Worm (Caenorhabditis elegans): ENCODE data around the gene rad-23.

rad-23 gene

DNA sequence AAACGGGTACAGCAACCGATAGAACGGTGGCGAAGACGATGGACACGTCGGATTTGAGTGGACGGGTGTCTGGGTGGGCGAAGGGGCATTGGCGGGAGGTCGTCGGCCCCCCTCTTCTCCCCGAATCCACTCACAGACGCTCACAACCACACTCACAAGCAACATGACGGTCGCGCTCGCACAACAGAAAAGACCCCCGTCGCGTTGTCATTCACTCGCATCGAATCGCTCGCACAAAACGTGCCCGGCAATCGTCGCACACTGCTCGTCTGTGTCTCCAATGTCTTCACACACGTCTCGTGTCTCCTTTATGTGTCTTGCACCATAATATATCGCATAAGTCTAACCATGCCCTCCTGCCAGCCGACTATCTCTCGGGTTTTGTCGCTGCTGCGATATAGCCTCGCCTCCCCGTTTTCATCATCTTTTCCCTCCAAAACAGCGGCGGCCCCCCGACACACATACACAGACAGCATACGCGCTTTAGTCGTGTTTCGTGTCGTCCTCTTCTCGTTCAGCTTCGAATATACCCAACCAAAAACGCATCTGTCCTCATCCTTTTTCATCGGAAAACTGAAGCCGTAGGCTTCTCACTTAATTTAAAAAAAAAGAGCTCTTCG, 18.4 kb downstream of the rad-23 start (continued):
- TF ChIP-seq dmd-9 (GFP tag; IDR thresholded peaks at IDR 0.05) (0 out of 2 replicates have a peak, but pooled peaks have one; percentile 57), lsy-2 (tag; optimal IDR thresholded peaks at IDR 0.05) (peak; percentile 84 to 87), tra-1 (GFP tag; IDR thresholded peaks at IDR 0.05) (0 out of 2 replicates have a peak, but pooled peaks have one; percentile 54), mxl-3 (GFP tag; optimal IDR thresholded peaks at IDR 0.05) (peak; percentile 93), lin-39 (tag; optimal IDR thresholded peaks at IDR 0.05) (no peak), egl-27 (tag; optimal IDR thresholded peaks at IDR 0.05) (no peak), nhr-10 (tag; optimal IDR thresholded peaks at IDR 0.05) (peak; percentile 34), attf-4 (tag; optimal IDR thresholded peaks at IDR 0.05) (no peak), nhr-41 (GFP tag; IDR thresholded peaks at IDR 0.05) (0 out of 2 replicates have a peak, but pooled peaks have one; percentile 25), ceh-20 (GFP tag; IDR thresholded peaks at IDR 0.05) (peak; percentile 84; the same call in 1 of the 2 replicates), egl-43 (GFP tag; IDR thresholded peaks at IDR 0.05) (peak; percentile 80), madf-9 (GFP tag; conservative IDR thresholded peaks at IDR 0.05) (no peak), R02D3.7 (tag; optimal IDR thresholded peaks at IDR 0.05) (no peak), nhr-77 (tag; optimal IDR thresholded peaks at IDR 0.05) (peak; percentile 46), pqm-1 (tag; optimal IDR thresholded peaks at IDR 0.05) (no peak), gei-8 (GFP tag; optimal IDR thresholded peaks at IDR 0.05) (peak; percentile 51), aly-2 (tag; optimal IDR thresholded peaks at IDR 0.05) (no peak), hif-1 (tag; optimal IDR thresholded peaks at IDR 0.05) (peak; percentile 22 to 90), daf-8 (GFP tag; IDR thresholded peaks at IDR 0.05) (no peak), unc-62 (GFP tag; optimal IDR thresholded peaks at IDR 0.05 in 1 of 2) (peak in 1 of 2 experiments; percentile 100), unc-62 (tag; optimal IDR thresholded peaks at IDR 0.05) (no peak), mep-1 (tag; optimal IDR thresholded peaks at IDR 0.05) (peak; percentile 93), F37D6.2 (tag; optimal IDR thresholded peaks at IDR 0.05) (peak; percentile 74), lin-15B (tag; optimal IDR thresholded peaks at IDR 0.05) (no peak), ZK337.2 (GFP tag; IDR thresholded peaks at IDR 0.05) (no peak), F10B5.3 (tag; optimal IDR thresholded peaks at IDR 0.05) (peak; percentile 44), unc-39 (tag; optimal IDR thresholded peaks at IDR 0.05) (peak; percentile 6), ceh-62 (tag; optimal IDR thresholded peaks at IDR 0.05) (no peak), lin-13 (GFP tag; optimal IDR thresholded peaks at IDR 0.05) (peak; percentile 66), Y105C5A.15 (GFP tag; IDR thresholded peaks at IDR 0.05) (no peak)

DNA sequence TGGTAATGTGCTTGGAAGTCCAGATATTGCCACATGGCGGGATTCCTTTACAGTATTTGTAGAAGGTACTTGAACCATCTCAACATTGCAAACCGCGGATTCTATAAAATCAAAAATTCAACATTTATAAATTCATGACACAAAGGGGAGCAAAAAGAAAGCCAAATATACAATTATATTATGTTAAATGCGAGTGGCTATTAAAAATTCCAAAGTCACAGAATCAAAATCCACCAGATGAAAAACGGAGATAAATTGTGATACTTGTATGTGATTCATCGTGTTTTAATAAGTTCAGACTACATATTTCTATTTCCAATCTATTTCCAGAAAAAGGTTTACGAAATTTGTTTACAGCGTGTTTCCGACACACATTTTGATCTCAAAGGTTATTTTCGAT, 19.0 kb downstream of the rad-23 start, which contains the start of gene din-1:
din-1 (minus strand) TSS at position 101 of the 400 bp plus-strand sequence.
- no peak for TF ChIP-seq ceh-62 (tag; optimal IDR thresholded peaks at IDR 0.05)
- no peak for TF ChIP-seq mes-2 (tag; optimal IDR thresholded peaks at IDR 0.05; ENCODE audit: poor library complexity, severe bottlenecking)
- no peak for TF ChIP-seq T26A8.4 (GFP tag; IDR thresholded peaks at IDR 0.05)
- no peak for TF ChIP-seq zfp-2 (tag; optimal IDR thresholded peaks at IDR 0.05)
- TF ChIP-seq lsy-2 (tag; optimal IDR thresholded peaks at IDR 0.05): no peak
- TF ChIP-seq T20F7.1 (GFP tag; optimal IDR thresholded peaks at IDR 0.05): no peak
- no peak for TF ChIP-seq R02D3.7 (tag; optimal IDR thresholded peaks at IDR 0.05)
- no peak for TF ChIP-seq ces-1 (GFP tag; optimal IDR thresholded peaks at IDR 0.05)
- TF ChIP-seq rbr-2 (tag; optimal IDR thresholded peaks at IDR 0.05): no peak
- no peak for TF ChIP-seq ceh-20 (GFP tag; IDR thresholded peaks at IDR 0.05)

DNA sequence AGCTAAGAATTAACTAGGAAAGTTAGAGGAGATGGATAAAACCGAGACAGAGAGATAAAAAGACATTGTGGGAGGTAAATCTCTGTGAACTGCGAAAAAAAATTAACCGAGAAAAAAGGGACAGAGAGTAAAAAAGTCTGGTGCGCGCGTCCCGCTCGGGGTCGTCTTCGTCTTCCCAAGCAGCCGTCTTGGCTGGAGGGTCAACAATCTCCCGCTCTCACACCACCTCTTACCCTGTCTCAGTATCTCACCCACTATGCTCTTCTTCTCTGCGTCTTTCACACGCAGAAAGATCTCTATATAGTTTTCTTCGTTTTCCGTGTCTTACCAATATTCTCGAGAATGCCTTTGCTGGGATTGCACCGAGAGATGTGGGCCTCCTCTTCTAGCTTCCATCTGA, 19.8 kb downstream of the rad-23 start:
- TF ChIP-seq fkh-10 (GFP tag; optimal IDR thresholded peaks at IDR 0.05) (peak; percentile 29), hmg-1.1 (GFP tag; IDR thresholded peaks at IDR 0.05) (peak; percentile 83), ama-1 (optimal IDR thresholded peaks at IDR 0.05) (no peak), nhr-77 (tag; optimal IDR thresholded peaks at IDR 0.05) (peak; percentile 51), nhr-111 (GFP tag; optimal IDR thresholded peaks at IDR 0.05) (no peak), egl-27 (tag; optimal IDR thresholded peaks at IDR 0.05) (no peak), mdl-1 (tag; optimal IDR thresholded peaks at IDR 0.05) (peak in 1 of 2 experiments; percentile 63), rbr-2 (tag; optimal IDR thresholded peaks at IDR 0.05) (peak; percentile 41), unc-39 (tag; optimal IDR thresholded peaks at IDR 0.05) (no peak), zip-2 (tag; optimal IDR thresholded peaks at IDR 0.05) (no peak), mep-1 (tag; optimal IDR thresholded peaks at IDR 0.05) (peak; percentile 52), arid-1 (GFP tag; conservative IDR thresholded peaks at IDR 0.05) (no peak), mxl-3 (GFP tag; optimal IDR thresholded peaks at IDR 0.05) (peak; percentile 27), T20F7.1 (GFP tag; optimal IDR thresholded peaks at IDR 0.05) (no peak), egl-43 (GFP tag; IDR thresholded peaks at IDR 0.05) (no peak), ztf-11 (tag; optimal IDR thresholded peaks at IDR 0.05) (no peak), ceh-20 (GFP tag; IDR thresholded peaks at IDR 0.05) (no peak), nhr-41 (GFP tag; IDR thresholded peaks at IDR 0.05) (no peak), ceh-82 (tag; optimal IDR thresholded peaks at IDR 0.05) (no peak), aha-1 (tag) (peak; percentile 91), dmd-6 (GFP tag; IDR thresholded peaks at IDR 0.05) (peak; percentile 48), mes-2 (tag; optimal IDR thresholded peaks at IDR 0.05; ENCODE audit: poor library complexity, severe bottlenecking) (peak; percentile 33)

Data from whole organism, L4 larva.